Fruit fly (Drosophila melanogaster) whole organism: ENCODE results near the gene BOD1.

Source experiments
- CG8478 ChIP-seq: fragments of >200 bp; optimal IDR thresholded peaks from 2 replicates; lab custom pipeline; 2018; ENCODE audit warnings: inconsistent platforms
- Dll ChIP-seq: fragments of >200 bp; optimal IDR thresholded peaks from 2 replicates; lab custom pipeline; 2017
- EcR ChIP-seq, 2 experiments: fragments of >200 bp; optimal IDR thresholded peaks; 2 replicates each; lab custom pipeline; 2017; ENCODE audit warnings: missing biosample characterization in 2 of 2, missing genetic modification characterization in 2 of 2, missing genetic modification reagents in 2 of 2
- pan ChIP-seq: fragments of >200 bp; optimal IDR thresholded peaks from 2 replicates; lab custom pipeline; 2017
- psq ChIP-seq: fragments of >200 bp; optimal IDR thresholded peaks from 2 replicates; lab custom pipeline; 2017
- usp ChIP-seq: fragments of >200 bp; optimal IDR thresholded peaks from 2 replicates; lab custom pipeline; 2017; ENCODE audit warnings: missing biosample characterization, missing genetic modification characterization, mixed read lengths

dm6 chr3R:27925000-27925970, 12.8 kb upstream of the BOD1 start, which contains the start of gene mino:
- TF ChIP-seq psq (lab: Kevin White, UChicago) (no peak), EcR (GFP tag; optimal IDR thresholded peaks at IDR 0.05; lab: Kevin White, UChicago) (no peak), Dll (lab: Kevin White, UChicago) (peak; percentile 28), CG8478 (lab: Kevin White, UChicago) (no peak), pan (no peak), usp (GFP tag; lab: Kevin White, UChicago) (no peak)
